Fruit fly (Drosophila melanogaster) whole organism, embryonic: ENCODE data around the gene cana.

Source experiments
- Bgb ChIP-seq: fragments of 200-800 bp; sonication (Bioruptor generic); IDR thresholded peaks from 2 replicates; pipeline ENCODE4 v1.3.6; 2022; ENCODE audit warnings: missing biosample characterization, missing genetic modification characterization; ENCODE audit not compliant: partially characterized antibody
- CG11560 ChIP-seq: fragments of 200-800 bp; sonication (Bioruptor generic); IDR thresholded peaks from 3 replicates; pipeline ENCODE4 v1.3.6; 2022; ENCODE audit warnings: missing biosample characterization, missing genetic modification characterization
- CG11695 ChIP-seq: fragments of 200-800 bp; sonication (Bioruptor generic); IDR thresholded peaks from 3 replicates; pipeline ENCODE4 v1.3.6; 2022; ENCODE audit warnings: missing biosample characterization, missing genetic modification characterization
- CG12769 ChIP-seq: fragments of 200-800 bp; sonication (Bioruptor generic); optimal IDR thresholded peaks from 2 replicates; lab custom pipeline; 2019; ENCODE audit warnings: missing biosample characterization, mild to moderate bottlenecking, missing genetic modification characterization, moderate library complexity
- CG13296 ChIP-seq: fragments of 200-800 bp; sonication (Bioruptor generic); optimal IDR thresholded peaks from 3 replicates; lab custom pipeline; 2018; ENCODE audit warnings: missing biosample characterization, mild to moderate bottlenecking, missing genetic modification characterization
- CG14860 ChIP-seq: fragments of 200-800 bp; sonication (Bioruptor generic); IDR thresholded peaks from 3 replicates; pipeline ENCODE4 v1.3.6; 2022; ENCODE audit warnings: missing biosample characterization, missing genetic modification characterization; ENCODE audit not compliant: partially characterized antibody
- CG14965 ChIP-seq: fragments of 200-800 bp; sonication (Bioruptor generic); optimal IDR thresholded peaks from 2 replicates; lab custom pipeline; 2016; ENCODE audit warnings: missing biosample characterization, missing genetic modification characterization, borderline replicate concordance
- CG1529 ChIP-seq: fragments of 200-800 bp; sonication (Bioruptor generic); optimal IDR thresholded peaks from 3 replicates; lab custom pipeline; 2018; ENCODE audit warnings: missing biosample characterization, missing genetic modification characterization
- CG15696 ChIP-seq: fragments of 200-800 bp; sonication (Bioruptor generic); optimal IDR thresholded peaks from 2 replicates; lab custom pipeline; 2019; ENCODE audit warnings: missing biosample characterization, mild to moderate bottlenecking, missing genetic modification characterization, moderate library complexity
- CG16863 ChIP-seq: fragments of 200-800 bp; sonication (Bioruptor generic); optimal IDR thresholded peaks from 3 replicates; lab custom pipeline; 2016; ENCODE audit warnings: missing biosample characterization, missing genetic modification characterization
- CG17328 ChIP-seq: fragments of 200-800 bp; sonication (Bioruptor generic); IDR thresholded peaks from 2 replicates; pipeline ENCODE4 v1.3.6; 2022; ENCODE audit warnings: missing biosample characterization, missing genetic modification characterization
- CG18619 ChIP-seq: fragments of 200-800 bp; sonication (Bioruptor generic); optimal IDR thresholded peaks from 3 replicates; lab custom pipeline; 2017; ENCODE audit warnings: missing biosample characterization, mild to moderate bottlenecking, missing genetic modification characterization
- CG33557 ChIP-seq: fragments of 200-800 bp; sonication (Bioruptor generic); optimal IDR thresholded peaks from 2 replicates; lab custom pipeline; 2019; ENCODE audit warnings: missing biosample characterization, mild to moderate bottlenecking, missing genetic modification characterization, moderate library complexity
- CG3726 ChIP-seq: fragments of 200-800 bp; sonication (Bioruptor generic); IDR thresholded peaks from 3 replicates; pipeline ENCODE4, ENCODE4 v1.3.6; 2022; ENCODE audit warnings: missing biosample characterization, missing genetic modification characterization
- CG6272 ChIP-seq: fragments of 200-800 bp; sonication (Bioruptor generic); IDR thresholded peaks from 2 replicates; pipeline ENCODE4 v1.3.6; 2022; ENCODE audit warnings: missing biosample characterization, missing genetic modification characterization
- CG6791 ChIP-seq: fragments of 200-800 bp; sonication (Bioruptor generic); IDR thresholded peaks from 3 replicates; pipeline ENCODE4 v1.3.6; 2022; ENCODE audit warnings: missing biosample characterization, missing genetic modification characterization; ENCODE audit not compliant: partially characterized antibody
- CG7271 ChIP-seq: fragments of 200-800 bp; sonication (Bioruptor generic); optimal IDR thresholded peaks from 2 replicates; lab custom pipeline; 2018; ENCODE audit warnings: missing biosample characterization, mild to moderate bottlenecking, missing genetic modification characterization, moderate library complexity
- CG8281 ChIP-seq: fragments of 200-800 bp; sonication (Bioruptor generic); optimal IDR thresholded peaks from 2 replicates; lab custom pipeline; 2018; ENCODE audit warnings: missing biosample characterization, mild to moderate bottlenecking, missing genetic modification characterization, moderate library complexity
- CG9817 ChIP-seq: fragments of 200-800 bp; sonication (Bioruptor generic); optimal IDR thresholded peaks from 2 replicates; lab custom pipeline; 2018; ENCODE audit warnings: missing biosample characterization, mild to moderate bottlenecking, missing genetic modification characterization, moderate library complexity
- CTCF ChIP-seq: fragments of 200-800 bp; sonication (Bioruptor generic); optimal IDR thresholded peaks from 2 replicates; lab custom pipeline; 2017; ENCODE audit warnings: missing biosample characterization, mild to moderate bottlenecking, missing genetic modification characterization, moderate library complexity
- D ChIP-seq, 2 experiments: fragments of 200-800 bp in 1 of 2; fragments of >200 bp in 1 of 2; sonication (Bioruptor generic) in 1 of 2; optimal IDR thresholded peaks; 2 replicates in 1 of 2; 3 replicates in 1 of 2; lab custom pipeline; 2017; ENCODE audit warnings: mild to moderate bottlenecking in 1 of 2, missing biosample characterization in 1 of 2, missing genetic modification characterization in 1 of 2, missing genetic modification reagents in 1 of 2
- Dp ChIP-seq: fragments of 200-800 bp; sonication (Bioruptor generic); optimal IDR thresholded peaks from 2 replicates; lab custom pipeline; 2018; ENCODE audit warnings: missing biosample characterization, mild to moderate bottlenecking, missing genetic modification characterization, moderate library complexity
- Drgx ChIP-seq: fragments of 200-800 bp; sonication (Bioruptor generic); IDR thresholded peaks from 2 replicates; pipeline ENCODE4 v1.3.6; 2022; ENCODE audit warnings: missing biosample characterization, missing genetic modification characterization
- Fer3 ChIP-seq: fragments of 200-800 bp; sonication (Bioruptor generic); optimal IDR thresholded peaks from 2 replicates; lab custom pipeline; 2018; ENCODE audit warnings: missing biosample characterization, mild to moderate bottlenecking, missing genetic modification characterization, moderate library complexity
- H2.0 ChIP-seq: fragments of 200-800 bp; sonication (Bioruptor generic); IDR thresholded peaks from 2 replicates; pipeline ENCODE4 v1.3.6; 2022; ENCODE audit warnings: missing biosample characterization, missing genetic modification characterization
- NC2β ChIP-seq: fragments of 200-800 bp; sonication (Bioruptor generic); optimal IDR thresholded peaks from 2 replicates; lab custom pipeline; 2016; ENCODE audit warnings: missing biosample characterization, missing genetic modification characterization
- Optix ChIP-seq: fragments of 200-800 bp; sonication (Bioruptor generic); IDR thresholded peaks from 3 replicates; pipeline ENCODE4 v1.3.6; 2022; ENCODE audit warnings: missing biosample characterization, missing genetic modification characterization
- Pdp1 ChIP-seq, 2 experiments: fragments of 200-800 bp; sonication (Bioruptor generic); optimal IDR thresholded peaks; 3 replicates each; lab custom pipeline; 2016; ENCODE audit warnings: missing biosample characterization in 2 of 2, missing genetic modification characterization in 2 of 2, mild to moderate bottlenecking in 1 of 2, moderate library complexity in 1 of 2
- Ptx1 ChIP-seq: fragments of 200-800 bp; sonication (Bioruptor generic); IDR thresholded peaks from 2 replicates; pipeline ENCODE4 v1.3.6; 2022; ENCODE audit warnings: missing biosample characterization, missing genetic modification characterization
- Ssrp ChIP-seq: fragments of 200-800 bp; sonication (Bioruptor generic); optimal IDR thresholded peaks from 2 replicates; lab custom pipeline; 2018; ENCODE audit warnings: missing biosample characterization, mild to moderate bottlenecking, missing genetic modification characterization, moderate library complexity
- aop ChIP-seq: fragments of 200-800 bp; sonication (Bioruptor generic); IDR thresholded peaks from 2 replicates; pipeline ENCODE4 v1.3.6; 2022; ENCODE audit warnings: missing biosample characterization, missing genetic modification characterization
- bcd ChIP-seq: fragments of 200-800 bp; sonication (Bioruptor generic); optimal IDR thresholded peaks from 2 replicates; lab custom pipeline; 2017; ENCODE audit warnings: missing biosample characterization, mild to moderate bottlenecking, missing genetic modification characterization
- bsh ChIP-seq, 2 experiments: fragments of 200-800 bp; sonication (Bioruptor generic); optimal IDR thresholded peaks; 2 replicates each; lab custom pipeline; 2017 to 2018; ENCODE audit warnings: mild to moderate bottlenecking in 2 of 2, missing biosample characterization in 2 of 2, missing genetic modification characterization in 2 of 2, moderate library complexity in 1 of 2
- chinmo ChIP-seq: fragments of 200-800 bp; sonication (Bioruptor generic); IDR thresholded peaks from 4 replicates; pipeline ENCODE4 v1.3.6; 2022; ENCODE audit warnings: missing biosample characterization, missing genetic modification characterization; ENCODE audit not compliant: partially characterized antibody
- en ChIP-seq: fragments of 200-800 bp; sonication (Bioruptor generic); optimal IDR thresholded peaks from 2 replicates; lab custom pipeline; 2016; ENCODE audit warnings: missing biosample characterization, missing genetic modification characterization
- hb ChIP-seq: fragments of 200-800 bp; sonication (Bioruptor generic); IDR thresholded peaks from 3 replicates; pipeline ENCODE4 v1.3.6; 2022; ENCODE audit warnings: missing biosample characterization, missing genetic modification characterization; ENCODE audit not compliant: partially characterized antibody
- her ChIP-seq: fragments of 200-800 bp; sonication (Bioruptor generic); optimal IDR thresholded peaks from 2 replicates; lab custom pipeline; 2016; ENCODE audit warnings: missing biosample characterization, missing genetic modification characterization
- ind ChIP-seq: fragments of 200-800 bp; sonication (Bioruptor generic); optimal IDR thresholded peaks from 3 replicates; lab custom pipeline; 2016; ENCODE audit warnings: missing biosample characterization, missing genetic modification characterization
- kay ChIP-seq: fragments of 200-800 bp; sonication (Bioruptor generic); optimal IDR thresholded peaks from 2 replicates; lab custom pipeline; 2016; ENCODE audit warnings: missing biosample characterization, missing genetic modification characterization
- maf-S ChIP-seq: fragments of 200-800 bp; sonication (Bioruptor generic); optimal IDR thresholded peaks from 2 replicates; lab custom pipeline; 2016; ENCODE audit warnings: missing biosample characterization, missing genetic modification characterization
- mld ChIP-seq: fragments of 200-800 bp; sonication (Bioruptor generic); IDR thresholded peaks from 3 replicates; pipeline ENCODE4 v1.3.6; 2022; ENCODE audit warnings: missing biosample characterization, missing genetic modification characterization; ENCODE audit not compliant: partially characterized antibody
- oc ChIP-seq: fragments of 200-800 bp; sonication (Bioruptor generic); optimal IDR thresholded peaks from 2 replicates; lab custom pipeline; 2018; ENCODE audit warnings: missing biosample characterization, mild to moderate bottlenecking, missing genetic modification characterization, moderate library complexity
- otp ChIP-seq: fragments of 200-800 bp; sonication (Bioruptor generic); IDR thresholded peaks from 3 replicates; pipeline ENCODE4, ENCODE4 v1.3.6; 2022; ENCODE audit warnings: missing biosample characterization, missing genetic modification characterization
- pros ChIP-seq: fragments of 200-800 bp; sonication (Bioruptor generic); optimal IDR thresholded peaks from 3 replicates; lab custom pipeline; 2019; ENCODE audit warnings: missing biosample characterization, mild to moderate bottlenecking, missing genetic modification characterization, moderate library complexity
- row ChIP-seq: fragments of 200-800 bp; sonication (Bioruptor generic); IDR thresholded peaks from 3 replicates; pipeline ENCODE4 v1.3.6; 2022; ENCODE audit warnings: missing biosample characterization, missing genetic modification characterization
- ssp ChIP-seq: fragments of 200-800 bp; sonication (Bioruptor generic); IDR thresholded peaks from 2 replicates; pipeline ENCODE4 v1.3.6; 2022; ENCODE audit warnings: missing biosample characterization, missing genetic modification characterization
- tna ChIP-seq: fragments of 200-800 bp; sonication (Bioruptor generic); IDR thresholded peaks from 2 replicates; pipeline ENCODE4 v1.3.6; 2022; ENCODE audit warnings: missing biosample characterization, missing genetic modification characterization; ENCODE audit not compliant: partially characterized antibody
- wek ChIP-seq: fragments of 200-800 bp; sonication (Bioruptor generic); optimal IDR thresholded peaks from 3 replicates; lab custom pipeline; 2018; ENCODE audit warnings: missing biosample characterization, mild to moderate bottlenecking, missing genetic modification characterization, moderate library complexity

Gene cana

dm6 chr2L:11268933-11269631 lies 498 bp upstream of the cana start, which contains the start of gene cmet (continued):
- peak; percentile 6 for TF ChIP-seq maf-S (GFP tag; lab: Kevin White, UChicago)
- peak; percentile 97 for TF ChIP-seq mld (GFP tag; lab: Robert Waterston, UW)
- TF ChIP-seq CG11560 (tag; lab: Robert Waterston, UW) = no peak; the same call in 2 of the 3 replicates
- TF ChIP-seq CG8281 (tag; lab: Kevin White, UChicago) = no peak
- TF ChIP-seq D (optimal IDR thresholded peaks at IDR 0.05; lab: Kevin White, UChicago) = no peak
- TF ChIP-seq D (GFP tag; optimal IDR thresholded peaks at IDR 0.05; lab: Kevin White, UChicago) = no peak
- peak; percentile 98 for TF ChIP-seq Bgb (GFP tag; lab: Robert Waterston, UW)
- TF ChIP-seq oc (tag; lab: Kevin White, UChicago) = no peak
- peak; percentile 58; the same call in 1 of the 2 replicates for TF ChIP-seq CG6272 (GFP tag; lab: Robert Waterston, UW)
- TF ChIP-seq CG16863 (GFP tag; lab: Kevin White, UChicago) = peak; percentile 31
- TF ChIP-seq tna (GFP tag; lab: Robert Waterston, UW) = peak; percentile 98
- peak; percentile 96 for TF ChIP-seq hb (GFP tag; lab: Robert Waterston, UW)
- no peak for TF ChIP-seq CG1529 (GFP tag; lab: Kevin White, UChicago)
- TF ChIP-seq CG7271 (tag; lab: Kevin White, UChicago) = no peak
- peak; percentile 98 for TF ChIP-seq CG6791 (GFP tag; lab: Robert Waterston, UW)
- peak; percentile 45 for TF ChIP-seq CG18619
- no peak for TF ChIP-seq CG13296 (GFP tag; lab: Kevin White, UChicago)
- TF ChIP-seq Drgx (GFP tag; lab: Robert Waterston, UW) = no peak
- no peak for TF ChIP-seq CTCF (GFP tag; lab: Kevin White, UChicago)
- TF ChIP-seq CG12769 (tag; lab: Kevin White, UChicago) = peak; percentile 60
- TF ChIP-seq CG14860 (GFP tag; lab: Robert Waterston, UW) = peak; percentile 94
- TF ChIP-seq Optix (GFP tag; lab: Robert Waterston, UW) = peak; percentile 14; the same call in 1 of the 3 replicates
- TF ChIP-seq Fer3 (tag; lab: Kevin White, UChicago) = peak; percentile 9
- no peak for TF ChIP-seq pros (GFP tag; lab: Kevin White, UChicago)
- peak; percentile 51 for TF ChIP-seq her (GFP tag; lab: Kevin White, UChicago)
- no peak for TF ChIP-seq wek (GFP tag; lab: Kevin White, UChicago)
- TF ChIP-seq CG14965 (GFP tag; lab: Kevin White, UChicago) = no peak
- TF ChIP-seq row (GFP tag; lab: Robert Waterston, UW) = peak; percentile 84
- TF ChIP-seq bcd = peak; percentile 30
- peak; percentile 52 for TF ChIP-seq NC2β (GFP tag; lab: Kevin White, UChicago)
- TF ChIP-seq Dp (GFP tag; lab: Kevin White, UChicago) = peak; percentile 82
- peak in 1 of 2 experiments; percentile 55 for TF ChIP-seq Pdp1 (GFP tag; optimal IDR thresholded peaks at IDR 0.05; lab: Kevin White, UChicago)
- TF ChIP-seq Ssrp (tag; lab: Kevin White, UChicago) = peak; percentile 25
- peak; percentile 25 for TF ChIP-seq Ptx1
- peak; percentile 39; the same call in 1 of the 2 replicates for TF ChIP-seq CG17328 (GFP tag; lab: Robert Waterston, UW)
- TF ChIP-seq ssp (GFP tag; lab: Robert Waterston, UW) = peak; percentile 96
- no peak for TF ChIP-seq CG11695
- TF ChIP-seq otp (GFP tag; lab: Robert Waterston, UW) = peak; percentile 26; the same call in 1 of the 3 replicates
- TF ChIP-seq en (GFP tag; lab: Kevin White, UChicago) = no peak
- TF ChIP-seq H2.0 (GFP tag; lab: Robert Waterston, UW) = peak; percentile 47
- peak; percentile 59 for TF ChIP-seq ind (GFP tag; lab: Kevin White, UChicago)
- TF ChIP-seq CG33557 (GFP tag; lab: Kevin White, UChicago) = peak; percentile 11
- peak; percentile 79; the same call in 2 of the 4 replicates for TF ChIP-seq chinmo
- TF ChIP-seq CG15696 (tag; lab: Kevin White, UChicago) = peak; percentile 39
- TF ChIP-seq kay (GFP tag; lab: Kevin White, UChicago) = peak; percentile 44
- TF ChIP-seq bsh (GFP tag; optimal IDR thresholded peaks at IDR 0.05; lab: Kevin White, UChicago) = no peak
- TF ChIP-seq CG3726 (GFP tag; lab: Robert Waterston, UW) = no peak
- TF ChIP-seq aop = no peak
- TF ChIP-seq CG9817 (tag; lab: Kevin White, UChicago) = peak; percentile 72
